Fruit fly (Drosophila melanogaster): ENCODE measurements around the gene Hibch.

Hibch gene

dm6 chr3R:15347822-15348221 lies 9.2 kb upstream of the Hibch start, which contains the start of the genes CG42726 and CG42727 (continued):
- TF ChIP-seq ci (GFP tag; IDR thresholded peaks at IDR 0.05): peak; percentile 66
- TF ChIP-seq CG15696 (tag; optimal IDR thresholded peaks at IDR 0.05): peak; percentile 1
- TF ChIP-seq unpg (GFP tag; optimal IDR thresholded peaks at IDR 0.05): peak; percentile 50
- no peak for TF ChIP-seq CG6813 (GFP tag; optimal IDR thresholded peaks at IDR 0.05)
- no peak for TF ChIP-seq CG9437 (GFP tag; optimal IDR thresholded peaks at IDR 0.05)
- TF ChIP-seq CG11696 (GFP tag; IDR thresholded peaks at IDR 0.05): peak; percentile 41; the same call in 1 of the 2 replicates
- TF ChIP-seq emc (GFP tag; optimal IDR thresholded peaks at IDR 0.05): no peak
- TF ChIP-seq abd-A (tag; optimal IDR thresholded peaks at IDR 0.05): no peak
- no peak for TF ChIP-seq CG1792 (GFP tag; optimal IDR thresholded peaks at IDR 0.05)
- no peak for TF ChIP-seq Hey (tag; optimal IDR thresholded peaks at IDR 0.05)
- TF ChIP-seq CG15601 (tag; optimal IDR thresholded peaks at IDR 0.05): no peak
- peak; percentile 54 for TF ChIP-seq gem (tag; optimal IDR thresholded peaks at IDR 0.05)
- no peak for TF ChIP-seq CTCF (GFP tag; optimal IDR thresholded peaks at IDR 0.05)
- no peak for TF ChIP-seq CG10959 (GFP tag; IDR thresholded peaks at IDR 0.05)
- TF ChIP-seq zfh2 (GFP tag; optimal IDR thresholded peaks at IDR 0.05): peak; percentile 26
- TF ChIP-seq kni (GFP tag; optimal IDR thresholded peaks at IDR 0.05): peak; percentile 36
- no peak for TF ChIP-seq ttk (GFP tag; IDR thresholded peaks at IDR 0.05)
- no peak for TF ChIP-seq scrt (GFP tag; optimal IDR thresholded peaks at IDR 0.05)
- no peak for TF ChIP-seq prd (optimal IDR thresholded peaks at IDR 0.05)
- peak; percentile 34; the same call in 1 of the 3 replicates for TF ChIP-seq prd (GFP tag; IDR thresholded peaks at IDR 0.05)
- no peak for TF ChIP-seq CG1529 (GFP tag; optimal IDR thresholded peaks at IDR 0.05)
- peak in 1 of 2 experiments; percentile 62 for TF ChIP-seq crp (GFP tag; optimal IDR thresholded peaks at IDR 0.05)
- no peak for TF ChIP-seq CG6272 (GFP tag; IDR thresholded peaks at IDR 0.05)
- TF ChIP-seq cg (GFP tag; optimal IDR thresholded peaks at IDR 0.05): no peak
- TF ChIP-seq Hmx (GFP tag; optimal IDR thresholded peaks at IDR 0.05): no peak
- no peak for TF ChIP-seq amos (GFP tag; IDR thresholded peaks at IDR 0.05; ENCODE audit: partially characterized antibody)
- 0 out of 2 replicates have a peak, but pooled peaks have one; percentile 34 for TF ChIP-seq vvl (GFP tag; IDR thresholded peaks at IDR 0.05)
- TF ChIP-seq shn (GFP tag; optimal IDR thresholded peaks at IDR 0.05): no peak
- peak; percentile 55 for TF ChIP-seq Hsf (GFP tag; optimal IDR thresholded peaks at IDR 0.05)
- TF ChIP-seq Spps (tag; optimal IDR thresholded peaks at IDR 0.05): no peak
- peak; percentile 51 for TF ChIP-seq tin (GFP tag; optimal IDR thresholded peaks at IDR 0.05)
- no peak for TF ChIP-seq CG4820 (GFP tag; optimal IDR thresholded peaks at IDR 0.05)
- no peak for TF ChIP-seq danr (GFP tag; IDR thresholded peaks at IDR 0.05)
- peak; percentile 62; the same call in 1 of the 2 replicates for TF ChIP-seq Drgx (GFP tag; IDR thresholded peaks at IDR 0.05)
- no peak for TF ChIP-seq CG34224 (GFP tag; IDR thresholded peaks at IDR 0.05; ENCODE audit: partially characterized antibody)
- no peak for TF ChIP-seq ham (GFP tag; IDR thresholded peaks at IDR 0.05)
- peak; percentile 10; the same call in 1 of the 2 replicates for TF ChIP-seq Awh (GFP tag; IDR thresholded peaks at IDR 0.05)
- TF ChIP-seq NfI (GFP tag; optimal IDR thresholded peaks at IDR 0.05): peak; percentile 36
- TF ChIP-seq nmo (GFP tag; optimal IDR thresholded peaks at IDR 0.05): peak; percentile 36
- peak; percentile 2 for TF ChIP-seq CG8388 (GFP tag; optimal IDR thresholded peaks at IDR 0.05)
- TF ChIP-seq CG18599 (GFP tag; optimal IDR thresholded peaks at IDR 0.05): peak; percentile 5
- TF ChIP-seq Kr (GFP tag; optimal IDR thresholded peaks at IDR 0.05): no peak
- TF ChIP-seq CrebB (tag; optimal IDR thresholded peaks at IDR 0.05): no peak
- TF ChIP-seq Chrac-16 (GFP tag; optimal IDR thresholded peaks at IDR 0.05): peak; percentile 25
- no peak for TF ChIP-seq CG10431 (GFP tag; optimal IDR thresholded peaks at IDR 0.05)
- no peak for TF ChIP-seq slp2 (GFP tag; optimal IDR thresholded peaks at IDR 0.05)
- no peak for TF ChIP-seq CG16813 (GFP tag; IDR thresholded peaks at IDR 0.05; ENCODE audit: partially characterized antibody)
- no peak for TF ChIP-seq D19B (GFP tag; optimal IDR thresholded peaks at IDR 0.05)
- TF ChIP-seq CG4328 (GFP tag; optimal IDR thresholded peaks at IDR 0.05): no peak
- peak; percentile 30 for TF ChIP-seq caup (GFP tag; optimal IDR thresholded peaks at IDR 0.05; ENCODE audit: severe bottlenecking)
- TF ChIP-seq ap (GFP tag; IDR thresholded peaks at IDR 0.05): no peak
